Fruit fly (Drosophila melanogaster) whole organism, pupa: ENCODE measurements around the gene Epp.

Experiments
- CG14655 ChIP-seq: fragments of 200-800 bp; sonication (Bioruptor generic); optimal IDR thresholded peaks from 3 replicates; lab custom pipeline; 2017; ENCODE audit warnings: mild to moderate bottlenecking, missing biosample characterization, missing genetic modification reagents, missing genetic modification characterization
- CG17806 ChIP-seq: fragments of 200-800 bp; sonication (Bioruptor generic); optimal IDR thresholded peaks from 2 replicates; lab custom pipeline; 2018; ENCODE audit warnings: missing biosample characterization, mild to moderate bottlenecking, missing genetic modification characterization, moderate library complexity
- CG9948 ChIP-seq: fragments of 200-800 bp; sonication (Bioruptor generic); optimal IDR thresholded peaks from 2 replicates; lab custom pipeline; 2018; ENCODE audit warnings: missing biosample characterization, mild to moderate bottlenecking, missing genetic modification characterization, moderate library complexity
- Snoo ChIP-seq: fragments of 200-800 bp; sonication (Bioruptor generic); optimal IDR thresholded peaks from 3 replicates; lab custom pipeline; 2017; ENCODE audit warnings: missing biosample characterization, mild to moderate bottlenecking, missing genetic modification characterization, inconsistent platforms

DNA sequence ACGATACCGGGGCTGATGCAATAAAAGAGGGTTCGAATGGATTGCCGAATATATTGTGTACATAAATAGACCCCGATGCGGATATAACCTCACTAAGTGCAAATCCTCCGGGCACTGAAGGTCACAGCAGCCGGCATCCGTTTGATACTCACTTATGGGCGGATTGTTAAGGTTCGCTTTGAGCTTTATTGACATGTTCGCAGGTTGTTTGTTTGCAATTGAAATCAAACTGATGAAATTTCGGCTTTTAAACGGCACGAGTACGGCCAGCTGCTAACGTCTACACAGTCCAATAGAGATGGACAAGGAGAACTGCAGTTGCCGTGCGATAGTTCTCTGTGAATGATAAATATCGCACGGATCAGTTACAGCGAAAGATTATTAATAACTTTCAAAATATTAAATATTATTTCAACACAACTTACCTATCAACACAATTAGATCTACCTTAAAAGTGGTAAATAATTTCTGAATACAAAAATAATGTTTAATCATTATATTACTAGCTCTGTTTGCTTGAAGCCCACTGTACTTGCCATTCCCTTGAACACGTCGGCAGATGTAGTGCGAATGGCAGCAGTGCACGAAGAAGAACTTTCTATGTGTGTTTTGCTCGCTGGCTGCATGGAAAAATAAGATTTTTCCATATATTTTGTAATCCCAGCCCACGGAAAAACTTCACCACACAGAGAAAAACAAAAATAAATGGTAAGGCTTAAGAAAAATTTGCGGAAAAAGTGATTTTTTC, 34.5 kb downstream of the Epp start, which contains the start of the genes GluProRS and AP-1sigma:
- no peak for TF ChIP-seq CG14655 (GFP tag; lab: Kevin White, UChicago)
- TF ChIP-seq CG17806 (tag; lab: Kevin White, UChicago) = peak; percentile 85
- TF ChIP-seq Snoo (tag; lab: Kevin White, UChicago) = peak; percentile 75
- peak; percentile 82 for TF ChIP-seq CG9948
